Worm (Caenorhabditis elegans) whole organism, L1 larva: ENCODE results near the gene cpg-19.

Source experiments
- C16A3.4 ChIP-seq: fragments of 150-350 bp; optimal IDR thresholded peaks from 2 replicates; lab custom pipeline; 2014; ENCODE audit warnings: missing biosample characterization, missing genetic modification characterization
- C34B4.2 ChIP-seq: sonication (generic microtip); optimal IDR thresholded peaks from 2 replicates; lab custom pipeline; 2017; ENCODE audit warnings: mild to moderate bottlenecking, missing genetic modification characterization, missing compliant biosample characterization
- aha-1 ChIP-seq: fragments of 150-350 bp; optimal IDR thresholded peaks from 2 replicates; lab custom pipeline; 2014; ENCODE audit warnings: missing biosample characterization, missing genetic modification characterization
- alr-1 ChIP-seq: fragments of 200-800 bp; sonication (Bioruptor generic); optimal IDR thresholded peaks from 2 replicates; lab custom pipeline; 2018; ENCODE audit warnings: borderline replicate concordance, mild to moderate bottlenecking, missing genetic modification characterization, missing compliant biosample characterization
- ces-1 ChIP-seq: fragments of 150-350 bp; optimal IDR thresholded peaks from 2 replicates; lab custom pipeline; 2014; ENCODE audit warnings: missing biosample characterization, missing genetic modification reagents, missing genetic modification characterization
- elt-2 ChIP-seq: sonication (generic microtip); optimal IDR thresholded peaks from 2 replicates; lab custom pipeline; 2016; ENCODE audit warnings: missing genetic modification characterization, mild to moderate bottlenecking, inconsistent platforms, missing compliant biosample characterization, missing genetic modification reagents
- hlh-17 ChIP-seq: fragments of 200-800 bp; sonication (Bioruptor generic); optimal IDR thresholded peaks from 2 replicates; lab custom pipeline; 2018; ENCODE audit warnings: missing genetic modification characterization, mild to moderate bottlenecking, missing compliant biosample characterization, moderate library complexity, borderline replicate concordance
- mdl-1 ChIP-seq, 2 experiments: fragments of 150-350 bp; optimal IDR thresholded peaks; 2 replicates each; lab custom pipeline; 2014 to 2017; ENCODE audit warnings: missing biosample characterization in 2 of 2, missing genetic modification characterization in 2 of 2, inconsistent platforms in 1 of 2
- nhr-11 ChIP-seq: fragments of 150-350 bp; optimal IDR thresholded peaks from 2 replicates; lab custom pipeline; 2014; ENCODE audit warnings: missing biosample characterization, missing genetic modification characterization
- nhr-12 ChIP-seq: sonication (generic microtip); optimal IDR thresholded peaks from 2 replicates; lab custom pipeline; 2017; ENCODE audit warnings: missing biosample characterization, missing genetic modification characterization
- nhr-28 ChIP-seq: fragments of 150-350 bp; optimal IDR thresholded peaks from 2 replicates; lab custom pipeline; 2014; ENCODE audit warnings: missing biosample characterization, missing genetic modification characterization
- unc-30 ChIP-seq: sonication (generic microtip); optimal IDR thresholded peaks from 2 replicates; lab custom pipeline; 2017; ENCODE audit warnings: missing biosample characterization, missing genetic modification characterization
- unc-86 ChIP-seq: sonication (generic microtip); optimal IDR thresholded peaks from 2 replicates; lab custom pipeline; 2016; ENCODE audit warnings: missing genetic modification characterization, missing compliant biosample characterization
- ztf-11 ChIP-seq, 2 experiments: sonication (generic microtip); optimal IDR thresholded peaks; 2 replicates each; lab custom pipeline; 2016 to 2017; ENCODE audit warnings: missing genetic modification characterization in 2 of 2, missing biosample characterization in 1 of 2, missing compliant biosample characterization in 1 of 2

- TF ChIP-seq unc-86 (tag; lab: Kevin White, UChicago) (no peak), mdl-1 (tag; optimal IDR thresholded peaks at IDR 0.05; lab: Kevin White, UChicago) (no peak), aha-1 (tag; lab: Kevin White, UChicago) (no peak), ces-1 (no peak), nhr-11 (no peak), elt-2 (no peak), C34B4.2 (tag; lab: Kevin White, UChicago) (no peak), nhr-28 (tag; lab: Kevin White, UChicago) (no peak), unc-30 (no peak), alr-1 (tag; lab: Kevin White, UChicago) (no peak), nhr-12 (tag; lab: Kevin White, UChicago) (no peak), hlh-17 (no peak), C16A3.4 (no peak), ztf-11 (tag; optimal IDR thresholded peaks at IDR 0.05; lab: Kevin White, UChicago) (no peak)
Measured at ce11 chrX:16588102-16588501, 33.5 kb upstream of the cpg-19 start.
